Worm (Caenorhabditis elegans): Measurements from ENCODE around the gene alh-8.
A peak's percentile ranks its signal among the peaks of the same experiment; 100 is the strongest.

The alh-8 gene

DNA sequence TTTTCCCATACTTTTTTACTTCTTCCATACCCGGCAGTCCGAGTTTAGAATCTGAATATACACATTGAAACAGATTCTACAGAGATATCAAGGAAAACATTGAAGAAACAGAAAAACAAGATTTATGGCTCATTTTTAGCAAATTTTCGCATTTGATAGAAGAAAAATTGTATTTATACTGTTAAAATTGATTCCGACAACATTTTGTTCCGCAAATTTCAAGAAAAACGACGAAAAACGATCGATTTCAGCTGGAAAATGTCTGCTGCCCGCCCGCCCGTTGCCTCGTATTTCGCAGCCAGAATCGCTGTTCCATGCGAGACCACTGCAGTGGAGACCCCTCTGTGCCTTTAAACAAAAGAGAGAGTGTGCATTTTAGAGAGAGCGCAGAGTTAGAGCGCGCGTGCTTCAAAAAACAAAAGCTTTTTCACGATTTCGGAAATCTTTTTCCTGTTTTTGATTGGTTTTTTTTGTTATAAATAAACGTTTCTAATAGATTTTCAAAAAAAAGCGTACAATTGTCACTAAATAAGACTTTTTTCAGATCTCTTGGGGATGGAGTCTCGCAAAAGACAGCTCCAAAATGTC lies 49.1 kb downstream of the alh-8 start, which contains the start of the genes patr-1 and dna-2 (continued):
- TF ChIP-seq attf-4 (tag; optimal IDR thresholded peaks at IDR 0.05) (no peak), F44E2.7 (GFP tag; IDR thresholded peaks at IDR 0.05) (no peak), Y5F2A.4 (GFP tag; optimal IDR thresholded peaks at IDR 0.05) (no peak), D1046.2 (GFP tag; IDR thresholded peaks at IDR 0.05) (no peak), mxl-3 (GFP tag; optimal IDR thresholded peaks at IDR 0.05) (no peak), spr-3 (GFP tag; optimal IDR thresholded peaks at IDR 0.05) (no peak), dmd-6 (GFP tag; IDR thresholded peaks at IDR 0.05) (no peak), F26F4.8 (GFP tag; conservative IDR thresholded peaks at IDR 0.05) (no peak), ceh-32 (tag; optimal IDR thresholded peaks at IDR 0.05; ENCODE audit: poor library complexity) (no peak), dpl-1 (GFP tag; optimal IDR thresholded peaks at IDR 0.05) (peak; percentile 85), ztf-7 (tag; optimal IDR thresholded peaks at IDR 0.05) (no peak), pqm-1 (tag; optimal IDR thresholded peaks at IDR 0.05) (no peak), ZK546.5 (tag; optimal IDR thresholded peaks at IDR 0.05) (no peak), ztf-11 (tag; optimal IDR thresholded peaks at IDR 0.05) (no peak), gei-8 (GFP tag; optimal IDR thresholded peaks at IDR 0.05) (no peak), mdt-29 (GFP tag; IDR thresholded peaks at IDR 0.05) (no peak), lin-38 (GFP tag; IDR thresholded peaks at IDR 0.05) (peak; percentile 65), hlh-30 (tag; optimal IDR thresholded peaks at IDR 0.05; ENCODE audit: insufficient read depth) (peak; percentile 64), php-3 (GFP tag; IDR thresholded peaks at IDR 0.05) (no peak), F10B5.3 (tag; optimal IDR thresholded peaks at IDR 0.05) (no peak), ctbp-1 (GFP tag; IDR thresholded peaks at IDR 0.05) (no peak), hif-1 (tag; optimal IDR thresholded peaks at IDR 0.05) (peak in 1 of 2 experiments; percentile 32), daf-12 (tag; optimal IDR thresholded peaks at IDR 0.05) (no peak), skn-1 (tag; optimal IDR thresholded peaks at IDR 0.05) (no peak), fos-1 (tag; optimal IDR thresholded peaks at IDR 0.05) (no peak), dve-1 (tag; optimal IDR thresholded peaks at IDR 0.05; ENCODE audit: insufficient read depth) (peak; percentile 37), nhr-111 (GFP tag; optimal IDR thresholded peaks at IDR 0.05) (no peak), ceh-28 (tag; optimal IDR thresholded peaks at IDR 0.05) (no peak), lsy-2 (tag; optimal IDR thresholded peaks at IDR 0.05) (peak in 1 of 2 experiments; percentile 86), nhr-41 (GFP tag; IDR thresholded peaks at IDR 0.05) (no peak), dmd-8 (GFP tag; IDR thresholded peaks at IDR 0.05) (no peak), daf-16 (GFP tag; optimal IDR thresholded peaks at IDR 0.05) (no peak), daf-16 (tag; optimal IDR thresholded peaks at IDR 0.05) (no peak), zfp-2 (tag; optimal IDR thresholded peaks at IDR 0.05) (no peak), set-16 (GFP tag; IDR thresholded peaks at IDR 0.05) (0 out of 2 replicates have a peak, but pooled peaks have one; percentile 6), ZK337.2 (GFP tag; IDR thresholded peaks at IDR 0.05) (no peak), egl-43 (GFP tag; IDR thresholded peaks at IDR 0.05) (no peak), zip-2 (tag; optimal IDR thresholded peaks at IDR 0.05) (no peak), snpc-4 (tag; optimal IDR thresholded peaks at IDR 0.05) (no peak), mdl-1 (tag; optimal IDR thresholded peaks at IDR 0.05) (peak; percentile 23 to 65), daf-8 (GFP tag; IDR thresholded peaks at IDR 0.05) (no peak), mxl-2 (GFP tag; conservative IDR thresholded peaks at IDR 0.05) (no peak), ceh-44 (GFP tag; IDR thresholded peaks at IDR 0.05) (0 out of 2 replicates have a peak, but pooled peaks have one; percentile 59), T20F7.1 (GFP tag; optimal IDR thresholded peaks at IDR 0.05) (no peak), nhr-10 (tag; optimal IDR thresholded peaks at IDR 0.05) (no peak), Y48G9A.11 (GFP tag; IDR thresholded peaks at IDR 0.05) (no peak), aha-1 (tag) (peak; percentile 98), arid-1 (GFP tag; conservative IDR thresholded peaks at IDR 0.05) (no peak), spr-1 (tag; optimal IDR thresholded peaks at IDR 0.05) (no peak), fkh-10 (GFP tag; optimal IDR thresholded peaks at IDR 0.05) (no peak), tag-97 (GFP tag; IDR thresholded peaks at IDR 0.05) (no peak), hlh-11 (tag; optimal IDR thresholded peaks at IDR 0.05) (peak; percentile 59)

Data from whole organism, L4 larva.